Fruit fly (Drosophila melanogaster) whole organism, embryonic: ENCODE results near the gene CG3556.

Experiments used
- Ada2b ChIP-seq: fragments of 200-800 bp; sonication (Bioruptor generic); IDR thresholded peaks from 2 replicates; pipeline ENCODE4 v1.3.6; 2022; ENCODE audit warnings: missing biosample characterization, missing genetic modification characterization
- Adf1 ChIP-seq: fragments of 200-800 bp; sonication (Bioruptor generic); IDR thresholded peaks from 2 replicates; pipeline ENCODE4 v1.3.6; 2022; ENCODE audit warnings: missing biosample characterization, missing genetic modification characterization
- Atf6 ChIP-seq: fragments of 200-800 bp; sonication (Bioruptor generic); IDR thresholded peaks from 2 replicates; pipeline ENCODE4 v1.3.6; 2022; ENCODE audit warnings: missing biosample characterization, missing genetic modification characterization
- CG10431 ChIP-seq: fragments of 200-800 bp; sonication (Bioruptor generic); optimal IDR thresholded peaks from 3 replicates; lab custom pipeline; 2018; ENCODE audit warnings: missing biosample characterization, mild to moderate bottlenecking, missing genetic modification characterization
- CG11456 ChIP-seq: fragments of 200-800 bp; sonication (Bioruptor generic); IDR thresholded peaks from 3 replicates; pipeline ENCODE4 v1.3.6; 2022; ENCODE audit warnings: missing biosample characterization, missing genetic modification characterization
- CG12769 ChIP-seq: fragments of 200-800 bp; sonication (Bioruptor generic); optimal IDR thresholded peaks from 2 replicates; lab custom pipeline; 2019; ENCODE audit warnings: missing biosample characterization, mild to moderate bottlenecking, missing genetic modification characterization, moderate library complexity
- CG15514 ChIP-seq: fragments of 200-800 bp; sonication (Bioruptor generic); optimal IDR thresholded peaks from 3 replicates; lab custom pipeline; 2017; ENCODE audit warnings: missing biosample characterization, missing genetic modification characterization, mild to moderate bottlenecking, moderate library complexity, missing genetic modification reagents
- CG16779 ChIP-seq: fragments of 200-800 bp; sonication (Bioruptor generic); IDR thresholded peaks from 2 replicates; pipeline ENCODE4 v1.3.6; 2022; ENCODE audit warnings: missing biosample characterization, missing genetic modification characterization
- CG30431 ChIP-seq: fragments of 200-800 bp; sonication (Bioruptor generic); optimal IDR thresholded peaks from 2 replicates; lab custom pipeline; 2017; ENCODE audit warnings: missing biosample characterization, missing genetic modification characterization
- CG31441 ChIP-seq: fragments of 200-800 bp; sonication (Bioruptor generic); IDR thresholded peaks from 2 replicates; pipeline ENCODE4 v1.3.6; 2022; ENCODE audit warnings: missing biosample characterization, missing genetic modification characterization
- CG3163 ChIP-seq: fragments of 200-800 bp; sonication (Bioruptor generic); optimal IDR thresholded peaks from 3 replicates; lab custom pipeline; 2016; ENCODE audit warnings: missing biosample characterization, missing genetic modification characterization
- CG32767 ChIP-seq: fragments of 200-800 bp; sonication (Bioruptor generic); IDR thresholded peaks from 2 replicates; pipeline ENCODE4 v1.3.6; 2022; ENCODE audit warnings: missing biosample characterization, missing genetic modification characterization
- CG33213 ChIP-seq: fragments of 200-800 bp; sonication (Bioruptor generic); optimal IDR thresholded peaks from 3 replicates; lab custom pipeline; 2016; ENCODE audit warnings: missing biosample characterization, missing genetic modification characterization
- CG33557 ChIP-seq: fragments of 200-800 bp; sonication (Bioruptor generic); optimal IDR thresholded peaks from 2 replicates; lab custom pipeline; 2019; ENCODE audit warnings: missing biosample characterization, mild to moderate bottlenecking, missing genetic modification characterization, moderate library complexity
- CG34224 ChIP-seq: fragments of 200-800 bp; sonication (Bioruptor generic); IDR thresholded peaks from 3 replicates; pipeline ENCODE4 v1.3.6; 2022; ENCODE audit warnings: missing biosample characterization, missing genetic modification characterization; ENCODE audit not compliant: partially characterized antibody
- CG3847 ChIP-seq: fragments of 200-800 bp; sonication (Bioruptor generic); IDR thresholded peaks from 2 replicates; pipeline ENCODE4 v1.3.6; 2022; ENCODE audit warnings: missing biosample characterization, missing genetic modification characterization
- CG4282 ChIP-seq: fragments of 200-800 bp; sonication (Bioruptor generic); optimal IDR thresholded peaks from 2 replicates; lab custom pipeline; 2016; ENCODE audit warnings: missing biosample characterization, missing genetic modification characterization
- CG6765 ChIP-seq: fragments of 200-800 bp; sonication (Bioruptor generic); optimal IDR thresholded peaks from 3 replicates; lab custom pipeline; 2017; ENCODE audit warnings: missing biosample characterization, mild to moderate bottlenecking, missing genetic modification characterization
- CG7786 ChIP-seq: fragments of 200-800 bp; sonication (Bioruptor generic); optimal IDR thresholded peaks from 2 replicates; lab custom pipeline; 2016; ENCODE audit warnings: missing biosample characterization, missing genetic modification characterization
- CG7839 ChIP-seq: fragments of 200-800 bp; sonication (Bioruptor generic); optimal IDR thresholded peaks from 3 replicates; lab custom pipeline; 2018; ENCODE audit warnings: missing biosample characterization, mild to moderate bottlenecking, missing genetic modification characterization, moderate library complexity
- CG8359 ChIP-seq: fragments of 200-800 bp; sonication (Bioruptor generic); optimal IDR thresholded peaks from 2 replicates; lab custom pipeline; 2017; ENCODE audit warnings: missing biosample characterization, mild to moderate bottlenecking, missing genetic modification characterization, borderline replicate concordance
- CG9797 ChIP-seq: fragments of 200-800 bp; sonication (Bioruptor generic); optimal IDR thresholded peaks from 3 replicates; lab custom pipeline; 2018; ENCODE audit warnings: missing biosample characterization, mild to moderate bottlenecking, missing genetic modification characterization
- Camta ChIP-seq: fragments of 200-800 bp; sonication (Bioruptor generic); optimal IDR thresholded peaks from 2 replicates; lab custom pipeline; 2016; ENCODE audit warnings: missing biosample characterization, missing genetic modification characterization
- Dip2 ChIP-seq: fragments of 200-800 bp; sonication (Bioruptor generic); IDR thresholded peaks from 2 replicates; pipeline ENCODE4 v1.3.6; 2022; ENCODE audit warnings: missing biosample characterization, missing genetic modification characterization
- GATAe ChIP-seq: fragments of 200-800 bp; sonication (Bioruptor generic); conservative IDR thresholded peaks from 2 replicates; pipeline ENCODE4 v1.3.6; 2022; ENCODE audit warnings: missing biosample characterization, missing genetic modification characterization
- Jarid2 ChIP-seq: fragments of 200-800 bp; sonication (Bioruptor generic); optimal IDR thresholded peaks from 3 replicates; lab custom pipeline; 2017; ENCODE audit warnings: mild to moderate bottlenecking, missing biosample characterization, missing genetic modification reagents, missing genetic modification characterization
- Lhr ChIP-seq: fragments of 200-800 bp; sonication (Bioruptor generic); optimal IDR thresholded peaks from 3 replicates; lab custom pipeline; 2017; ENCODE audit warnings: mild to moderate bottlenecking, missing biosample characterization, missing genetic modification reagents, missing genetic modification characterization
- MBD-R2 ChIP-seq: fragments of 200-800 bp; sonication (Bioruptor generic); IDR thresholded peaks from 2 replicates; pipeline ENCODE4 v1.3.6; 2022; ENCODE audit warnings: missing biosample characterization, missing genetic modification characterization
- MESR4 ChIP-seq: fragments of 200-800 bp; sonication (Bioruptor generic); optimal IDR thresholded peaks from 2 replicates; lab custom pipeline; 2018; ENCODE audit warnings: missing biosample characterization, mild to moderate bottlenecking, missing genetic modification characterization, moderate library complexity
- Mad ChIP-seq: fragments of 200-800 bp; sonication (Bioruptor generic); optimal IDR thresholded peaks from 2 replicates; lab custom pipeline; 2016; ENCODE audit warnings: missing biosample characterization, missing genetic modification characterization
- Med ChIP-seq: fragments of 200-800 bp; sonication (Bioruptor generic); peaks from one replicate; lab custom pipeline; 2016; ENCODE audit warnings: missing biosample characterization, missing genetic modification characterization, mild to moderate bottlenecking, inconsistent platforms, moderate library complexity
- Myb ChIP-seq: fragments of 200-800 bp; sonication (Bioruptor generic); optimal IDR thresholded peaks from 2 replicates; lab custom pipeline; 2016; ENCODE audit warnings: missing biosample characterization, missing genetic modification characterization
- Taf1 ChIP-seq: fragments of 200-800 bp; sonication (Bioruptor generic); IDR thresholded peaks from 2 replicates; pipeline ENCODE4 v1.3.6; 2022; ENCODE audit warnings: missing biosample characterization, missing genetic modification characterization
- btn ChIP-seq: fragments of 200-800 bp; sonication (Bioruptor generic); optimal IDR thresholded peaks from 2 replicates; lab custom pipeline; 2016; ENCODE audit warnings: missing biosample characterization, missing genetic modification characterization
- cato ChIP-seq: fragments of 200-800 bp; sonication (Bioruptor generic); optimal IDR thresholded peaks from 2 replicates; lab custom pipeline; 2016; ENCODE audit warnings: missing biosample characterization, missing genetic modification characterization, borderline replicate concordance
- caup ChIP-seq: fragments of 200-800 bp; sonication (Bioruptor generic); optimal IDR thresholded peaks from 3 replicates; lab custom pipeline; 2017; ENCODE audit warnings: missing biosample characterization, mild to moderate bottlenecking, missing genetic modification characterization, moderate library complexity; ENCODE audit not compliant: severe bottlenecking
- dati ChIP-seq: fragments of 200-800 bp; sonication (Bioruptor generic); IDR thresholded peaks from 2 replicates; pipeline ENCODE4 v1.3.6; 2022; ENCODE audit warnings: missing biosample characterization, missing genetic modification characterization
- dm ChIP-seq: fragments of 200-800 bp; sonication (Bioruptor generic); optimal IDR thresholded peaks from 3 replicates; lab custom pipeline; 2016; ENCODE audit warnings: missing biosample characterization, missing genetic modification characterization
- ems ChIP-seq: fragments of 200-800 bp; sonication (Bioruptor generic); optimal IDR thresholded peaks from 3 replicates; lab custom pipeline; 2016; ENCODE audit warnings: missing biosample characterization, missing genetic modification characterization
- gsb ChIP-seq: fragments of 200-800 bp; sonication (Bioruptor generic); IDR thresholded peaks from 2 replicates; pipeline ENCODE4 v1.3.6; 2022; ENCODE audit warnings: missing biosample characterization, missing genetic modification characterization
- gt ChIP-seq: fragments of 200-800 bp; sonication (Bioruptor generic); IDR thresholded peaks from 2 replicates; pipeline ENCODE4 v1.3.6; 2022; ENCODE audit warnings: missing biosample characterization, missing genetic modification characterization
- jumu ChIP-seq: fragments of 200-800 bp; sonication (Bioruptor generic); optimal IDR thresholded peaks from 3 replicates; lab custom pipeline; 2016; ENCODE audit warnings: missing biosample characterization, missing genetic modification characterization
- kah ChIP-seq: fragments of 200-800 bp; sonication (Bioruptor generic); optimal IDR thresholded peaks from 2 replicates; lab custom pipeline; 2018; ENCODE audit warnings: missing biosample characterization, mild to moderate bottlenecking, missing genetic modification characterization
- knrl ChIP-seq: fragments of 200-800 bp; sonication (Bioruptor generic); IDR thresholded peaks from 3 replicates; pipeline ENCODE4 v1.3.6; 2022; ENCODE audit warnings: missing biosample characterization, missing genetic modification characterization; ENCODE audit not compliant: partially characterized antibody
- pzg ChIP-seq: fragments of 200-800 bp; sonication (Bioruptor generic); optimal IDR thresholded peaks from 3 replicates; lab custom pipeline; 2018; ENCODE audit warnings: missing biosample characterization, mild to moderate bottlenecking, missing genetic modification characterization, moderate library complexity
- seq ChIP-seq: fragments of 200-800 bp; sonication (Bioruptor generic); IDR thresholded peaks from 2 replicates; pipeline ENCODE4 v1.3.6; 2022; ENCODE audit warnings: missing biosample characterization, missing genetic modification characterization
- stwl ChIP-seq: fragments of 200-800 bp; sonication (Bioruptor generic); optimal IDR thresholded peaks from 3 replicates; lab custom pipeline; 2018; ENCODE audit warnings: missing biosample characterization, mild to moderate bottlenecking, missing genetic modification characterization, moderate library complexity
- tap ChIP-seq: fragments of 200-800 bp; optimal IDR thresholded peaks from 3 replicates; lab custom pipeline; 2019; ENCODE audit warnings: missing biosample characterization, mild to moderate bottlenecking, missing genetic modification characterization, moderate library complexity
- trem ChIP-seq: fragments of 200-800 bp; optimal IDR thresholded peaks from 3 replicates; lab custom pipeline; 2019; ENCODE audit warnings: missing biosample characterization, mild to moderate bottlenecking, missing genetic modification characterization, moderate library complexity
- vnd ChIP-seq: fragments of 200-800 bp; sonication (Bioruptor generic); IDR thresholded peaks from 3 replicates; pipeline ENCODE4 v1.3.6; 2022; ENCODE audit warnings: missing biosample characterization, missing genetic modification characterization; ENCODE audit not compliant: partially characterized antibody
- wek ChIP-seq: fragments of 200-800 bp; sonication (Bioruptor generic); optimal IDR thresholded peaks from 3 replicates; lab custom pipeline; 2018; ENCODE audit warnings: missing biosample characterization, mild to moderate bottlenecking, missing genetic modification characterization, moderate library complexity
- wor ChIP-seq: fragments of 200-800 bp; sonication (Bioruptor generic); IDR thresholded peaks from 2 replicates; pipeline ENCODE4 v1.3.6; 2022; ENCODE audit warnings: missing biosample characterization, missing genetic modification characterization

Gene CG3556

DNA sequence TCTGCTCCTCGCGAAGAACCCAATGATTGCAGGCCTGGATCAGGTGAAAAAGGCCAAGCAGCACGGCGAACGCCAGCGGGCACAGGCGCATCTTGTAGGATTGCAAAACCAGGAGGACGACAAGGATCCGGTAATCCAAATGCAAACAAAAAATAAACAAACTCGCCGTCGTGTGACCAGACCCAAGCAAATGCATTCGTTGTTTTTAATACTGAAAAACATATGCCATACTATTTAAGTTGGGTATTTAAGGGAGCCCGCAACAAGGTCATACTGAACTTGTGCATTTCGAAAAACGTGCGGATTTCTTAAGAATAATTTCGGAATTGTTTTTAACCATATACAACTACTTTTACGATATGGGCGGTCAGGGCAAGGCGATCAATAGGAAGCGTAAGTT, 21.7 kb downstream of the CG3556 start, which contains the start of the genes CG11436 and CG3527 (continued):
- TF ChIP-seq jumu (GFP tag; lab: Kevin White, UChicago) (no peak), CG7839 (tag; lab: Kevin White, UChicago) (no peak), dm (GFP tag; lab: Kevin White, UChicago) (peak; percentile 7), trem (tag; lab: Kevin White, UChicago) (peak; percentile 33), CG10431 (GFP tag; lab: Kevin White, UChicago) (no peak), Lhr (GFP tag; lab: Kevin White, UChicago) (no peak), ems (GFP tag; lab: Kevin White, UChicago) (no peak), tap (tag; lab: Kevin White, UChicago) (no peak), dati (GFP tag; lab: Robert Waterston, UW) (no peak), stwl (tag; lab: Kevin White, UChicago) (peak; percentile 44), Ada2b (GFP tag; lab: Robert Waterston, UW) (no peak), kah (GFP tag; lab: Kevin White, UChicago) (no peak), CG33213 (no peak), caup (GFP tag; lab: Kevin White, UChicago) (no peak), Myb (peak; percentile 45), wor (GFP tag; lab: Robert Waterston, UW) (no peak), seq (GFP tag; lab: Robert Waterston, UW) (no peak), CG16779 (no peak), CG7786 (GFP tag; lab: Kevin White, UChicago) (no peak), Med (GFP tag; lab: Kevin White, UChicago) (peak; percentile 70), Jarid2 (GFP tag; lab: Kevin White, UChicago) (no peak), MESR4 (GFP tag; lab: Kevin White, UChicago) (peak; percentile 72), CG33557 (no peak), Atf6 (no peak), CG12769 (tag; lab: Kevin White, UChicago) (no peak), CG15514 (GFP tag; lab: Kevin White, UChicago) (peak; percentile 15), Dip2 (GFP tag; lab: Robert Waterston, UW) (no peak), CG30431 (GFP tag; lab: Kevin White, UChicago) (no peak), gt (GFP tag; lab: Robert Waterston, UW) (no peak), CG6765 (GFP tag; lab: Kevin White, UChicago) (no peak), cato (GFP tag; lab: Kevin White, UChicago) (no peak), knrl (GFP tag; lab: Robert Waterston, UW) (no peak), vnd (GFP tag; lab: Robert Waterston, UW) (no peak), CG34224 (GFP tag; lab: Robert Waterston, UW) (no peak), Camta (GFP tag; lab: Kevin White, UChicago) (no peak), gsb (no peak), CG11456 (GFP tag; lab: Robert Waterston, UW) (no peak), CG4282 (GFP tag; lab: Kevin White, UChicago) (no peak), btn (GFP tag; lab: Kevin White, UChicago) (no peak), CG31441 (GFP tag; lab: Robert Waterston, UW) (no peak), CG3163 (GFP tag; lab: Kevin White, UChicago) (no peak), CG32767 (GFP tag; lab: Robert Waterston, UW) (no peak), CG9797 (GFP tag; lab: Kevin White, UChicago) (peak; percentile 75), GATAe (GFP tag; lab: Robert Waterston, UW) (no peak), Adf1 (GFP tag; lab: Robert Waterston, UW) (no peak), CG3847 (GFP tag; lab: Robert Waterston, UW) (no peak), Mad (GFP tag; lab: Kevin White, UChicago) (no peak), pzg (GFP tag; lab: Kevin White, UChicago) (peak; percentile 66), CG8359 (GFP tag; lab: Kevin White, UChicago) (no peak), MBD-R2 (peak; percentile 81), wek (GFP tag; lab: Kevin White, UChicago) (no peak), Taf1 (GFP tag; lab: Robert Waterston, UW) (no peak)
